Fruit fly (Drosophila melanogaster): Measurements from ENCODE around the gene Wsck.

DNA sequence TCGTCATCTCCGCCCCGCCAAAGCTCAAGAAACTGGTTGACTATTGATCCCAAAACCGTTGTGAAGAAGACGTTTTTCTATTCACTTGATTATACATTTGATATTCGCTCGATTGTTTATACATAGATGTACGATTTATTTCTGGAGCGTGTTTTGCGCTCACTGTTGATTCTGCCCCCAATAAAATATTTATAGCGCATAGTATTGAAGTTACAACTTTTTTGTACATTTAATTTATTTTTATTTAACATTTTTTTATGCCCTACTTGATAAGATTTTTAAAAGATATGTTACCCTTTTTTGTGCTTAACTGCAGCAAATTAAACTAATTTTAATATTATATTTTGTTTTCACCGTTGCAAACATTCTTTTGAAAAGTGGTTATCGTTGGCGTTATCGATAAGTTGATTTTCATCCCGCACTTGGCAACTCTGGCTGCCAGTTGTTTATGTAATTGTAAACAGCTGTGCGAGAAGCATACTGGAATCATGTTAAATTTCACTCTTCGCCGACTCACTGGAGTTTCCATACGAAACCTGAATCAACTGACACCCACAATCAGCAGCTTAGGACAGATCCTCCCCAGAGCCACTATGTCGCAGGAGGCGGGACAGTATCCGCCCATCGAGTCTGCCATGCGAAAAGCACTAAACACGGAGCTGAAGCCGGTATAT lies 29.4 kb upstream of the Wsck start, which contains the start of gene CG31126:
- TF ChIP-seq CG8478 (optimal IDR thresholded peaks at IDR 0.05): no peak
- no peak for TF ChIP-seq CTCF (optimal IDR thresholded peaks at IDR 0.05)

All from S2 (cell line).